Fruit fly (Drosophila melanogaster) whole organism, adult: ENCODE data around the gene bi.

ENCODE experiments used
- CG11617 ChIP-seq: fragments of 200-800 bp; sonication (Bioruptor generic); optimal IDR thresholded peaks from 2 replicates; lab custom pipeline; 2017; ENCODE audit warnings: mild to moderate bottlenecking, missing biosample characterization, missing genetic modification reagents, missing genetic modification characterization
- CG12768 ChIP-seq: fragments of 200-800 bp; sonication (Bioruptor generic); optimal IDR thresholded peaks from 2 replicates; lab custom pipeline; 2017; ENCODE audit warnings: missing biosample characterization, missing genetic modification characterization, mild to moderate bottlenecking, moderate library complexity, missing genetic modification reagents
- CG14711 ChIP-seq: fragments of 200-800 bp; sonication (Bioruptor generic); optimal IDR thresholded peaks from 2 replicates; lab custom pipeline; 2018; ENCODE audit warnings: missing biosample characterization, mild to moderate bottlenecking, missing genetic modification characterization, moderate library complexity
- CG1620 ChIP-seq: fragments of 200-800 bp; sonication (Bioruptor generic); optimal IDR thresholded peaks from 2 replicates; lab custom pipeline; 2016; ENCODE audit warnings: missing biosample characterization, missing genetic modification characterization
- CG33017 ChIP-seq: fragments of 200-800 bp; sonication (Bioruptor generic); optimal IDR thresholded peaks from 2 replicates; lab custom pipeline; 2018; ENCODE audit warnings: missing biosample characterization, mild to moderate bottlenecking, missing genetic modification characterization, moderate library complexity
- CG5204 ChIP-seq: fragments of 200-800 bp; sonication (Bioruptor generic); optimal IDR thresholded peaks from 2 replicates; lab custom pipeline; 2016; ENCODE audit warnings: missing biosample characterization, missing genetic modification characterization
- CG7045 ChIP-seq: fragments of 200-800 bp; sonication (Bioruptor generic); optimal IDR thresholded peaks from 2 replicates; lab custom pipeline; 2017; ENCODE audit warnings: missing biosample characterization, mild to moderate bottlenecking, missing genetic modification characterization
- CG7101 ChIP-seq: fragments of 200-800 bp; sonication (Bioruptor generic); optimal IDR thresholded peaks from 2 replicates; lab custom pipeline; 2018; ENCODE audit warnings: missing biosample characterization, mild to moderate bottlenecking, missing genetic modification characterization, moderate library complexity
- Clk ChIP-seq: fragments of 200-800 bp; sonication (Bioruptor generic); optimal IDR thresholded peaks from 2 replicates; lab custom pipeline; 2017; ENCODE audit warnings: missing biosample characterization, missing genetic modification characterization
- Crg-1 ChIP-seq: fragments of 200-800 bp; sonication (Bioruptor generic); optimal IDR thresholded peaks from 2 replicates; lab custom pipeline; 2016; ENCODE audit warnings: missing biosample characterization, missing genetic modification characterization
- Hr96 ChIP-seq: fragments of 200-800 bp; sonication (Bioruptor generic); optimal IDR thresholded peaks from 2 replicates; lab custom pipeline; 2016; ENCODE audit warnings: missing biosample characterization, missing genetic modification characterization
- Mnt ChIP-seq: fragments of 200-800 bp; sonication (Bioruptor generic); optimal IDR thresholded peaks from 2 replicates; lab custom pipeline; 2016; ENCODE audit warnings: missing biosample characterization, mild to moderate bottlenecking, missing genetic modification characterization
- bab1 ChIP-seq: fragments of 200-800 bp; sonication (Bioruptor generic); optimal IDR thresholded peaks from 3 replicates; lab custom pipeline; 2019; ENCODE audit warnings: missing biosample characterization, mild to moderate bottlenecking, missing genetic modification characterization, moderate library complexity
- cic ChIP-seq: fragments of 200-800 bp; sonication (Bioruptor generic); optimal IDR thresholded peaks from 2 replicates; lab custom pipeline; 2017; ENCODE audit warnings: missing biosample characterization, mild to moderate bottlenecking, missing genetic modification characterization, moderate library complexity
- cnc ChIP-seq, 2 experiments: fragments of >200 bp; optimal IDR thresholded peaks; 2 replicates each; lab custom pipeline; 2017
- kay ChIP-seq: fragments of 200-800 bp; sonication (Bioruptor generic); peaks from one replicate; lab custom pipeline; 2016; ENCODE audit warnings: missing biosample characterization, missing genetic modification characterization, borderline replicate concordance
- ovo ChIP-seq: fragments of 200-800 bp; sonication (Bioruptor generic); optimal IDR thresholded peaks from 2 replicates; lab custom pipeline; 2016; ENCODE audit warnings: missing biosample characterization, missing genetic modification characterization
- pad ChIP-seq: fragments of 200-800 bp; sonication (Bioruptor generic); optimal IDR thresholded peaks from 3 replicates; lab custom pipeline; 2017; ENCODE audit warnings: missing biosample characterization, missing genetic modification characterization, mild to moderate bottlenecking, moderate library complexity, missing genetic modification reagents
- tj ChIP-seq: fragments of 200-800 bp; sonication (Bioruptor generic); optimal IDR thresholded peaks from 3 replicates; lab custom pipeline; 2017; ENCODE audit warnings: missing biosample characterization, mild to moderate bottlenecking, missing genetic modification characterization, moderate library complexity
- toe ChIP-seq: fragments of 200-800 bp; sonication (Bioruptor generic); optimal IDR thresholded peaks from 2 replicates; lab custom pipeline; 2016; ENCODE audit warnings: missing biosample characterization, missing genetic modification characterization

bi gene

DNA sequence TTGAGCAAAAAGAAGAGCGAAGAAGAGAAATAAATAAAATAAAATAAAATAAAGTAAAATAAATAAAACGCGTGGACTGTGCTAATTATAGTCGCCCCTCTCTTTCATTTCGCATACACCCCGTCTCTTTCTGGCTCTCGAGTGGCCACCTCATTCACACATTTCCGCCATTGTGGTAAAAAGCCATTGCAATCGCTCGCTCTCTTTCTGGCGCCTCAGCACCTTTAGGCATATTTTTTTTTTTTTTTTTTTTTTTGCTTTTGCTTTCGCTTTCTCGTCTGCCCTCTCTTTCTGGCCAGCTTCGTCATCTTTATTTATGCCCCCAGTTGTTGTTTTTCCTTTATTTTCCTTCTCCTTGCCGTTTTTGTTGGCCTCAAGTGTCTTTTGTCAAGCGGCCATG is 49.3 kb downstream of the bi start:
- TF ChIP-seq bab1 (GFP tag; lab: Kevin White, UChicago), result no peak
- TF ChIP-seq Clk (GFP tag; lab: Kevin White, UChicago), result no peak
- TF ChIP-seq CG7101 (tag; lab: Kevin White, UChicago), result no peak
- TF ChIP-seq CG5204 (GFP tag; lab: Kevin White, UChicago), result no peak
- TF ChIP-seq CG12768 (GFP tag; lab: Kevin White, UChicago), result no peak
- TF ChIP-seq ovo (GFP tag; lab: Kevin White, UChicago), result no peak
- no peak for TF ChIP-seq pad (GFP tag; lab: Kevin White, UChicago)
- TF ChIP-seq Crg-1 (GFP tag; lab: Kevin White, UChicago), result no peak
- TF ChIP-seq tj, result no peak

DNA sequence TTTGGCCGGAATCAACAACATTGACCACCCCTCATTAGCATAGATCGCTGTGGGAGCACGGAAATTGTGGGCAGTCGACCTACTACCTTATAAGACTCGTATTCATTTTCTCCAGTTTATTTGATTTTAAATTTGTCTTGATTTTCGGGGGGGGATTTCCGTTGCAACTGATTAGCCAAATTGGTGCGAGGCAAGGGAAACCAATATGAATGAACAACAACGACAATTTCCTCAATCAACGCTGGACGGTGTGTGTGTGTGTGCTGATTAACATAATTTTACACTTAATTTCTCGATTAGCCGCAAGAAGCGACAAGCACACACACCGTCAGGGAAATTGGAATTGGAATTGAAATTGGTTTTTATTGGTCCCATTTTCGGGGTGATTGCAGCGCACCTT is 56.5 kb downstream of the bi start:
- TF ChIP-seq CG7101 (tag; lab: Kevin White, UChicago) (no peak), CG12768 (GFP tag; lab: Kevin White, UChicago) (no peak), Clk (GFP tag; lab: Kevin White, UChicago) (no peak)

DNA sequence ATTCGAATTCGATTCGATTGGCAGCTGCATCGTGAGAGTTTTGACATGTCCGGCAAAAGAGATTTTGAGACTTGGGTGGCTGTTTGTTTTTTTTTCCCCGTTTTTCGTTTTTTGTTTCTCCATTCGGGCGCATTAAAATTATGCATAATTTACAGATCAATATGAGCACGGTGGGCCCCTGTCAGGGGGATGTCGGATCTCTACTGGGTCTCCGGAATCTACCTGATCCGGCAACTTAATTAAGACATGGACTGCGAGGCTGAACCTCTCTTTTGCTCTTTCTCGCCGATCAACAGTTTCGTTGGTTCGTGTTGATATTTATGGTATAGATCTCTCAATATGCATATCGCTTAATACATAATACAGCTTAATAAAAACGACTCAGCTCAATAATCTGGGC is 61.3 kb downstream of the bi start:
- TF ChIP-seq kay (GFP tag; lab: Kevin White, UChicago), result no peak
- TF ChIP-seq bab1 (GFP tag; lab: Kevin White, UChicago), result no peak
- TF ChIP-seq ovo (GFP tag; lab: Kevin White, UChicago), result no peak
- TF ChIP-seq cic (GFP tag; lab: Kevin White, UChicago), result no peak
- no peak for TF ChIP-seq CG12768 (GFP tag; lab: Kevin White, UChicago)
- no peak for TF ChIP-seq Crg-1 (GFP tag; lab: Kevin White, UChicago)
- TF ChIP-seq CG11617 (GFP tag; lab: Kevin White, UChicago), result no peak
- TF ChIP-seq toe, result no peak
- no peak for TF ChIP-seq Clk (GFP tag; lab: Kevin White, UChicago)
- TF ChIP-seq CG1620 (GFP tag; lab: Kevin White, UChicago), result no peak
- no peak for TF ChIP-seq CG7101 (tag; lab: Kevin White, UChicago)
- TF ChIP-seq tj, result no peak
- no peak for TF ChIP-seq CG7045 (GFP tag; lab: Kevin White, UChicago)
- no peak for TF ChIP-seq Mnt (GFP tag; lab: Kevin White, UChicago)
- TF ChIP-seq CG5204 (GFP tag; lab: Kevin White, UChicago), result no peak

DNA sequence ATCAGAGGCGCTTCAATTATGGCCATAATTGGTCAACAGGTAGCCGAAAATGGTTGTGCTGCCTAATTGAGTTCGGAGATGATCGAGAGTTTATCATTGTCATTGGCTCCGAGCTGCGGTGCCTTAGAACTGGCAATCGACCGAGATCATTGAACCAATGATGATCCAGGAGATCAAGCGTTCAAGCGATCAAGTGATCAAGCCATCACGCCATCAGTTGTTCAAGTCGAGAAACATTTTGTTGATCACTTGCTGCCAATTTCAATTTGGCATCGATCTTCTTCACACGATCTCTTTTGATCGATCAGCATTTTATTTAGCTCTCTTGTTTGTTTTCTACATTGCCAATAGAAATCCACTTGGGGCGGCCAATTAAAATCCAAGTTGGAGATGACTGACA is 61.7 kb downstream of the bi start:
- no peak for TF ChIP-seq Clk (GFP tag; lab: Kevin White, UChicago)
- no peak for TF ChIP-seq Crg-1 (GFP tag; lab: Kevin White, UChicago)
- TF ChIP-seq Mnt (GFP tag; lab: Kevin White, UChicago), result no peak

DNA sequence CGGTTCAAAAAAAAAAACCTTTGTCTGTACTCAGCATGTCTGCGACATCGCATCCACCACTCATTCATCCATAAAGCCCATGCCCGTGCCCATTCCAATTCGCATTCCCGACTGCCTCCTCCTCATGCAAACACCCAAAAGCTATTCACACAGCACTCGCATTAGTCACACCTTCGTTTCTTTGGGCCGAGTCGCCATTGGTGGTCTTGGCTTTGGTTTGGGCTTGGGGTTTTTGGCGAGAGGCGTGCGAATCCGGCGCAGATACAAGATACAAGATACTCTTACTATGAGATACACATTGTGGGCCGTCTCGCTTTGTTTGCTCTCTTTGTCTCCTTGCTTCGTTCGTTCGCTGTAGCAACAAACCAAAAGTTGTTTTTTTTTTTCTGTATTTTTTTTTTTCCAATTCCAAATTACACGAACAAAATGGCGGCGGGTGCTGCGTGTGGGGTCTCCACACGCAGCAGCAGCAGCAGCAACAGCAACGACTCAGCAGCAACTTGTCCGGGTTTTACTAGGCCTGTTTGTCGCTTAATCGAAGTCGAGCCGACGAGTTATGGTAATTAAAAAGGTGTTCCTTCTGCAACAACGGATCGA is 64.2 kb downstream of the bi start:
- TF ChIP-seq Mnt (GFP tag; lab: Kevin White, UChicago), result no peak
- no peak for TF ChIP-seq CG11617 (GFP tag; lab: Kevin White, UChicago)
- TF ChIP-seq ovo (GFP tag; lab: Kevin White, UChicago), result no peak
- no peak for TF ChIP-seq CG7045 (GFP tag; lab: Kevin White, UChicago)
- TF ChIP-seq Crg-1 (GFP tag; lab: Kevin White, UChicago), result no peak
- TF ChIP-seq cnc (optimal IDR thresholded peaks at IDR 0.05; lab: Kevin White, UChicago), result no peak
- no peak for TF ChIP-seq kay (GFP tag; lab: Kevin White, UChicago)
- no peak for TF ChIP-seq bab1 (GFP tag; lab: Kevin White, UChicago)
- no peak for TF ChIP-seq cic (GFP tag; lab: Kevin White, UChicago)
- TF ChIP-seq CG5204 (GFP tag; lab: Kevin White, UChicago), result no peak
- TF ChIP-seq CG33017, result no peak

DNA sequence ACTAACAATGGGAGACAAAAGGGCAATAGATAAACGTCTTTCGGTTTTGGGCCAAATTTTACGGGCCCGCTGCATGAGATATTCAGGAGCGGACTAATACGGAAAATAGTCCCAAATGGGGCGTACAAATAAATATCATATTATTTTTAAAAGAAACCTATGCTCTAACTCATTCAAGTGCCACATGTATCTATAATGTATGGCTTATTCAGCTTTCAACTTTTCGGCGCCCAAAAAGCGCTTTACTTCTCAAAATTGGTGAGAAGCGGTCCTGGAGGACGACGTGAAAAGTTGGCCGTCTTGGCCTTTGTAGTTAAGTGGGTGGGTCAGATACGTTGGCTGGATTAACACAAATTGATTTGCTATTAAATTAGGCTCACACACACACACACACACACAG is 68.2 kb downstream of the bi start:
- TF ChIP-seq Hr96 (no peak), pad (GFP tag; lab: Kevin White, UChicago) (no peak), toe (no peak), CG12768 (GFP tag; lab: Kevin White, UChicago) (no peak), cic (GFP tag; lab: Kevin White, UChicago) (no peak), cnc (optimal IDR thresholded peaks at IDR 0.05; lab: Kevin White, UChicago) (no peak), CG33017 (no peak), kay (GFP tag; lab: Kevin White, UChicago) (no peak), Mnt (GFP tag; lab: Kevin White, UChicago) (no peak), CG5204 (GFP tag; lab: Kevin White, UChicago) (no peak), Clk (GFP tag; lab: Kevin White, UChicago) (no peak), CG14711 (tag; lab: Kevin White, UChicago) (no peak)

DNA sequence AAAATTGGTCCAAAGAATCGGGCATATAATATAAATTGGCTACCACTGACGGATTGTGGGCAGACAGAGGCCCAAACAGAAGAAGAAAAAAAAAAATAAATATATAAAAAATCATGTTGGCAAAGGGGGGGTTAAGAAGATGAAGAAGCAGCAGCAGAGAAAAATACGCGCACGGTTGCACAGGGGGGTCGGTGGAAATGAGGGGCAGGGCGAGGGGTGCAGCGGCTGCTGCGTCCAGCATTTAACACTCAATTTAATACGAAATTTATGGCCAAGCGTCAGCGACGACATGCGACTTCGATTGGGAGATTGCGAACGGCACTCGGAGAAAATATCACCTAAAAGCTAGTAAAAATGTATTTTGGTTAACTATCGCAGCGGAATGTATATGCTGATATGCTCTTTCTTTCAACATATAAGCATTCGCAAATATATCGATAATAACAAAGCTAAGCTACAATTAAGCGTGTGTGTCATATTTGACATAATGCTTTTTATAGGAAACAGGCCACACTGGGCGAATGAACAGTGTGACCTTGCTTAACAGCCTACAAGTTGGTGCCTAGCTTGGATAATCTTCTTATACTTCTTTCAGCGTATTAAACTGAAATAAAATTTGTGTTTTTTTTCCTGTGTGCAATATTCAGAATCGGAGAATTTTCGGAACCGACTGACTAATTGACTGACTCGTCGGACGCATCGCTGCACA is 80.7 kb downstream of the bi start:
- TF ChIP-seq Mnt (GFP tag; lab: Kevin White, UChicago), result no peak
- no peak for TF ChIP-seq toe
- TF ChIP-seq tj, result no peak
- no peak for TF ChIP-seq pad (GFP tag; lab: Kevin White, UChicago)
- TF ChIP-seq CG7045 (GFP tag; lab: Kevin White, UChicago), result no peak
- TF ChIP-seq Hr96, result no peak
- TF ChIP-seq bab1 (GFP tag; lab: Kevin White, UChicago), result no peak
- no peak for TF ChIP-seq CG12768 (GFP tag; lab: Kevin White, UChicago)
